Worm (Caenorhabditis elegans) whole organism, L2 larva: Measurements from ENCODE around the gene dsl-5.

Source experiments
- ama-1 ChIP-seq: fragments of 150-350 bp; optimal IDR thresholded peaks from 2 replicates; lab custom pipeline; 2018; ENCODE audit warnings: inconsistent platforms
- blmp-1 ChIP-seq: sonication (generic microtip); optimal IDR thresholded peaks from 2 replicates; lab custom pipeline; 2017; ENCODE audit warnings: missing genetic modification characterization, mild to moderate bottlenecking, missing compliant biosample characterization, antibody characterized with exemption, moderate library complexity; ENCODE audit not compliant: insufficient read depth
- lin-11 ChIP-seq: fragments of 150-350 bp; sonication (generic microtip); optimal IDR thresholded peaks from 2 replicates; lab custom pipeline; 2014; ENCODE audit warnings: missing biosample characterization, missing genetic modification characterization, inconsistent platforms, mixed read lengths
- nhr-23 ChIP-seq: fragments of 150-350 bp; optimal IDR thresholded peaks from 2 replicates; lab custom pipeline; 2014; ENCODE audit warnings: missing biosample characterization, missing genetic modification reagents, missing genetic modification characterization
- zag-1 ChIP-seq: fragments of 150-350 bp; optimal IDR thresholded peaks from 2 replicates; lab custom pipeline; 2014; ENCODE audit warnings: missing biosample characterization, missing genetic modification characterization

ce11 chrIV:11594191-11594673 lies 26.6 kb downstream of the dsl-5 start, which contains the start of gene mig-38:
- TF ChIP-seq zag-1 (tag; lab: Kevin White, UChicago) (peak; percentile 25), nhr-23 (no peak), ama-1 (lab: Kevin White, UChicago) (peak; percentile 99), blmp-1 (tag; lab: Kevin White, UChicago) (peak; percentile 30), lin-11 (tag; lab: Kevin White, UChicago) (no peak)
